Worm (Caenorhabditis elegans) whole organism, late embryonic: ENCODE results near the gene M153.5.

Experiments used
- C38D4.7 ChIP-seq: fragments of 200-800 bp; sonication (Bioruptor generic); optimal IDR thresholded peaks from 2 replicates; lab custom pipeline; 2018; ENCODE audit warnings: mild to moderate bottlenecking, missing genetic modification characterization, moderate library complexity, missing compliant biosample characterization
- K02D7.2 ChIP-seq: sonication (generic microtip); optimal IDR thresholded peaks from 2 replicates; lab custom pipeline; 2017; ENCODE audit warnings: mild to moderate bottlenecking, missing genetic modification characterization, missing compliant biosample characterization
- Y22D7AL.16 ChIP-seq: sonication (generic microtip); optimal IDR thresholded peaks from 2 replicates; lab custom pipeline; 2016; ENCODE audit warnings: missing genetic modification characterization, missing compliant biosample characterization
- ama-1 ChIP-seq: fragments of 150-350 bp; optimal IDR thresholded peaks from 2 replicates; lab custom pipeline; 2014
- ceh-14 ChIP-seq: sonication (generic microtip); optimal IDR thresholded peaks from 2 replicates; lab custom pipeline; 2016; ENCODE audit warnings: missing genotype, missing genetic modification characterization, missing compliant biosample characterization
- ceh-18 ChIP-seq: sonication (generic microtip); optimal IDR thresholded peaks from 2 replicates; lab custom pipeline; 2016; ENCODE audit warnings: missing genetic modification characterization, missing compliant biosample characterization
- ceh-19 ChIP-seq: fragments of 200-800 bp; sonication (Bioruptor generic); optimal IDR thresholded peaks from 2 replicates; lab custom pipeline; 2018; ENCODE audit warnings: mild to moderate bottlenecking, missing genetic modification characterization, missing compliant biosample characterization
- ceh-22 ChIP-seq: sonication (generic microtip); optimal IDR thresholded peaks from 2 replicates; lab custom pipeline; 2017; ENCODE audit warnings: missing biosample characterization, missing genetic modification characterization
- ceh-34 ChIP-seq: sonication (generic microtip); optimal IDR thresholded peaks from 2 replicates; lab custom pipeline; 2016; ENCODE audit warnings: mild to moderate bottlenecking, missing genetic modification characterization, missing compliant biosample characterization
- che-1 ChIP-seq: sonication (generic microtip); optimal IDR thresholded peaks from 2 replicates; lab custom pipeline; 2016; ENCODE audit warnings: mild to moderate bottlenecking, missing genetic modification characterization, missing compliant biosample characterization
- dmd-4 ChIP-seq: sonication (generic microtip); optimal IDR thresholded peaks from 2 replicates; lab custom pipeline; 2016; ENCODE audit warnings: borderline replicate concordance, missing genetic modification characterization, missing compliant biosample characterization
- dve-1 ChIP-seq: sonication (generic microtip); optimal IDR thresholded peaks from 2 replicates; lab custom pipeline; 2017; ENCODE audit warnings: antibody characterized with exemption, mild to moderate bottlenecking, missing genetic modification characterization, missing compliant biosample characterization
- ets-4 ChIP-seq: sonication (generic microtip); optimal IDR thresholded peaks from 2 replicates; lab custom pipeline; 2016; ENCODE audit warnings: missing genetic modification characterization, missing compliant biosample characterization
- fax-1 ChIP-seq: sonication (generic microtip); optimal IDR thresholded peaks from 2 replicates; lab custom pipeline; 2016; ENCODE audit warnings: missing genotype, missing genetic modification characterization, missing compliant biosample characterization
- fkh-6 ChIP-seq: sonication (generic microtip); optimal IDR thresholded peaks from 2 replicates; lab custom pipeline; 2016; ENCODE audit warnings: missing genetic modification characterization, missing compliant biosample characterization
- gmeb-2 ChIP-seq: sonication (generic microtip); optimal IDR thresholded peaks from 2 replicates; lab custom pipeline; 2016; ENCODE audit warnings: missing genetic modification characterization, inconsistent platforms, missing compliant biosample characterization
- lim-6 ChIP-seq: sonication (generic microtip); optimal IDR thresholded peaks from 2 replicates; lab custom pipeline; 2016; ENCODE audit warnings: missing genetic modification characterization, missing compliant biosample characterization
- lin-11 ChIP-seq: fragments of 200-800 bp; sonication (Bioruptor generic); optimal IDR thresholded peaks from 2 replicates; lab custom pipeline; 2018; ENCODE audit warnings: mild to moderate bottlenecking, missing genetic modification characterization, missing compliant biosample characterization
- mec-3 ChIP-seq: sonication (generic microtip); optimal IDR thresholded peaks from 2 replicates; lab custom pipeline; 2016; ENCODE audit warnings: borderline replicate concordance, missing genetic modification characterization, missing compliant biosample characterization
- nfya-1 ChIP-seq: sonication (generic microtip); optimal IDR thresholded peaks from 2 replicates; lab custom pipeline; 2017; ENCODE audit warnings: missing genetic modification characterization, mild to moderate bottlenecking, missing compliant biosample characterization, antibody characterized with exemption, moderate library complexity
- nhr-11 ChIP-seq: fragments of 150-350 bp; optimal IDR thresholded peaks from 2 replicates; lab custom pipeline; 2014; ENCODE audit warnings: missing biosample characterization, missing genetic modification characterization
- nhr-232 ChIP-seq: sonication (generic microtip); optimal IDR thresholded peaks from 2 replicates; lab custom pipeline; 2016; ENCODE audit warnings: missing genetic modification characterization, missing compliant biosample characterization
- npax-4 ChIP-seq: sonication (generic microtip); optimal IDR thresholded peaks from 2 replicates; lab custom pipeline; 2016; ENCODE audit warnings: missing genetic modification characterization, missing compliant biosample characterization
- pag-3 ChIP-seq: sonication (generic microtip); optimal IDR thresholded peaks from 2 replicates; lab custom pipeline; 2016; ENCODE audit warnings: missing compliant biosample characterization, missing genetic modification characterization, borderline replicate concordance
- pat-9 ChIP-seq: fragments of 200-800 bp; sonication (Bioruptor generic); optimal IDR thresholded peaks from 2 replicates; lab custom pipeline; 2018; ENCODE audit warnings: mild to moderate bottlenecking, missing genetic modification characterization, moderate library complexity, missing compliant biosample characterization
- pax-1 ChIP-seq: fragments of 150-350 bp; optimal IDR thresholded peaks from 2 replicates; lab custom pipeline; 2014; ENCODE audit warnings: missing biosample characterization, missing genetic modification characterization
- pha-2 ChIP-seq: sonication (generic microtip); optimal IDR thresholded peaks from 2 replicates; lab custom pipeline; 2017; ENCODE audit warnings: mild to moderate bottlenecking, missing genetic modification characterization, missing compliant biosample characterization
- pqm-1 ChIP-seq: sonication (generic microtip); optimal IDR thresholded peaks from 2 replicates; lab custom pipeline; 2016; ENCODE audit warnings: missing genetic modification characterization, missing compliant biosample characterization
- ref-2 ChIP-seq: sonication (generic microtip); optimal IDR thresholded peaks from 2 replicates; lab custom pipeline; 2016; ENCODE audit warnings: missing genetic modification characterization, missing compliant biosample characterization
- sdc-2 ChIP-seq: sonication (generic microtip); optimal IDR thresholded peaks from 2 replicates; lab custom pipeline; 2016; ENCODE audit warnings: missing genotype, missing genetic modification characterization, missing compliant biosample characterization
- sox-4 ChIP-seq: sonication (generic microtip); optimal IDR thresholded peaks from 2 replicates; lab custom pipeline; 2017; ENCODE audit warnings: mild to moderate bottlenecking, missing genetic modification characterization, inconsistent platforms, missing compliant biosample characterization
- tbx-2 ChIP-seq: sonication (generic microtip); optimal IDR thresholded peaks from 2 replicates; lab custom pipeline; 2016; ENCODE audit warnings: missing genetic modification characterization, missing compliant biosample characterization
- ttx-3 ChIP-seq: sonication (generic microtip); optimal IDR thresholded peaks from 2 replicates; lab custom pipeline; 2016; ENCODE audit warnings: missing genetic modification reagents, missing genetic modification characterization, missing compliant biosample characterization
- unc-3 ChIP-seq, 2 experiments: fragments of 200-800 bp in 1 of 2; sonication (Bioruptor generic) in 1 of 2; sonication (generic microtip) in 1 of 2; conservative IDR thresholded peaks in 1 of 2; optimal IDR thresholded peaks in 1 of 2; 2 replicates each; pipeline versions ENCODE4 v1.3.6 to Lab custom; 2016 to 2022; ENCODE audit warnings: missing compliant biosample characterization in 2 of 2, missing genetic modification characterization in 2 of 2, missing genetic modification reagents in 1 of 2
- unc-42 ChIP-seq: sonication (generic microtip); optimal IDR thresholded peaks from 2 replicates; lab custom pipeline; 2016; ENCODE audit warnings: missing genotype, missing genetic modification characterization, missing compliant biosample characterization
- zip-5 ChIP-seq: sonication (generic microtip); optimal IDR thresholded peaks from 2 replicates; lab custom pipeline; 2016; ENCODE audit warnings: missing genetic modification characterization, missing compliant biosample characterization
- ztf-16 ChIP-seq: sonication (generic microtip); optimal IDR thresholded peaks from 2 replicates; lab custom pipeline; 2017; ENCODE audit warnings: missing genetic modification characterization, missing compliant biosample characterization

The M153.5 gene

ce11 chrX:12175667-12176278 is 32.0 kb downstream of the M153.5 start (continued):
- TF ChIP-seq gmeb-2 (tag; lab: Kevin White, UChicago) (no peak), nfya-1 (tag; lab: Kevin White, UChicago) (peak; percentile 1), che-1 (tag; lab: Kevin White, UChicago) (no peak), ets-4 (tag; lab: Kevin White, UChicago) (no peak), pax-1 (tag; lab: Kevin White, UChicago) (no peak)

ce11 chrX:12176394-12176793 is 32.6 kb downstream of the M153.5 start:
- no peak for TF ChIP-seq zip-5 (tag; lab: Kevin White, UChicago)
- TF ChIP-seq Y22D7AL.16 (tag; lab: Kevin White, UChicago), result no peak
- TF ChIP-seq nfya-1 (tag; lab: Kevin White, UChicago), result peak; percentile 12
- no peak for TF ChIP-seq dmd-4 (tag; lab: Kevin White, UChicago)
- no peak for TF ChIP-seq pag-3 (tag; lab: Kevin White, UChicago)
- peak; percentile 4 for TF ChIP-seq ceh-18 (tag; lab: Kevin White, UChicago)
- TF ChIP-seq ceh-14 (tag; lab: Kevin White, UChicago), result no peak
- no peak for TF ChIP-seq fax-1 (tag; lab: Kevin White, UChicago)
- TF ChIP-seq pha-2 (tag; lab: Kevin White, UChicago), result no peak
- TF ChIP-seq C38D4.7 (GFP tag; lab: Kevin White, UChicago), result no peak
- TF ChIP-seq sdc-2 (tag; lab: Kevin White, UChicago), result peak; percentile 32
- TF ChIP-seq mec-3, result no peak
- TF ChIP-seq ref-2 (tag; lab: Kevin White, UChicago), result peak; percentile 52
- no peak for TF ChIP-seq fkh-6 (tag; lab: Kevin White, UChicago)

- TF ChIP-seq fax-1 (tag; lab: Kevin White, UChicago) (no peak), ama-1 (no peak)
Measured at ce11 chrX:12176873-12177293, 33.1 kb downstream of the M153.5 start.

- TF ChIP-seq che-1 (tag; lab: Kevin White, UChicago), result no peak
- TF ChIP-seq unc-3 (GFP tag; conservative IDR thresholded peaks at IDR 0.05; lab: Robert Waterston, UW), result no peak
- TF ChIP-seq unc-3 (tag; optimal IDR thresholded peaks at IDR 0.05; lab: Kevin White, UChicago), result no peak
- no peak for TF ChIP-seq ref-2 (tag; lab: Kevin White, UChicago)
- no peak for TF ChIP-seq ama-1
- no peak for TF ChIP-seq tbx-2 (tag; lab: Kevin White, UChicago)
- TF ChIP-seq ztf-16 (tag; lab: Kevin White, UChicago), result no peak
- TF ChIP-seq sox-4 (tag; lab: Kevin White, UChicago), result no peak
- TF ChIP-seq dve-1 (tag; lab: Kevin White, UChicago), result no peak
- TF ChIP-seq nhr-11 (tag; lab: Kevin White, UChicago), result no peak
- no peak for TF ChIP-seq npax-4 (tag; lab: Kevin White, UChicago)
Measured at ce11 chrX:12177521-12177920, 33.7 kb downstream of the M153.5 start.

ce11 chrX:12178351-12179089 is 34.7 kb downstream of the M153.5 start:
- TF ChIP-seq unc-42 (tag; lab: Kevin White, UChicago) (peak; percentile 25), K02D7.2 (tag; lab: Kevin White, UChicago) (no peak)

- TF ChIP-seq lim-6 (tag; lab: Kevin White, UChicago) (no peak), ceh-19 (GFP tag; lab: Kevin White, UChicago) (peak; percentile 84), unc-42 (tag; lab: Kevin White, UChicago) (no peak), pat-9 (tag; lab: Kevin White, UChicago) (no peak), lin-11 (tag; lab: Kevin White, UChicago) (no peak), ceh-34 (peak; percentile 99), ceh-22 (tag; lab: Kevin White, UChicago) (peak; percentile 33), nhr-232 (no peak), pqm-1 (no peak), nhr-11 (tag; lab: Kevin White, UChicago) (no peak), pha-2 (tag; lab: Kevin White, UChicago) (peak; percentile 21), pag-3 (tag; lab: Kevin White, UChicago) (no peak), tbx-2 (tag; lab: Kevin White, UChicago) (peak; percentile 2), dve-1 (tag; lab: Kevin White, UChicago) (no peak), ttx-3 (tag; lab: Kevin White, UChicago) (no peak)
Measured at ce11 chrX:12179090-12179488, 35.3 kb downstream of the M153.5 start.
